Fruit fly (Drosophila melanogaster): Measurements from ENCODE around the gene Cht11.

Cht11 gene

DNA sequence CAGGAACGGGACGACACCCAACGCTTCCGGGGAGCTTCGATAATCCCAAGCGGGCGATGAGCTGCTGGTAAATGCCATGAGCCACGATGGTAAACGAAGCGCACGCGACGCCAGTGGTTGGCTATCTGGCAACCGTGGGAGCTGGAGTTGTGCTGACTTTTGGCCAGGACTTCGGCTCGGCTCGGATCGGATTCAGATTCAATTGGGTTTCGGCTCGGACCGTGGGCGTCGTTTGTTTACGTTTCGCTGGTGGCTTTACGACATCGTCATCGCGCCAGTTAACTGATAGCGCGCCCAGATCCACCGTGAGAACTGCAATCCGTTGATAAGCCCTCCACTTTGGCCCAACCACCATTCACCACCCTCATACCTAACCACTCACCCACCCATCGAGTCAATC, 16.7 kb downstream of the Cht11 start, which contains the start of gene mAChR-C:
Gene mAChR-C (minus strand): TSS at position 101 of the 400 bp plus-strand sequence.
- TF ChIP-seq bab1 (GFP tag; optimal IDR thresholded peaks at IDR 0.05) (no peak), Clk (GFP tag; optimal IDR thresholded peaks at IDR 0.05) (no peak), pad (GFP tag; optimal IDR thresholded peaks at IDR 0.05) (no peak), CG7101 (tag; optimal IDR thresholded peaks at IDR 0.05) (no peak), Mnt (GFP tag; optimal IDR thresholded peaks at IDR 0.05) (no peak), CG5204 (GFP tag; optimal IDR thresholded peaks at IDR 0.05) (no peak), CG7045 (GFP tag; optimal IDR thresholded peaks at IDR 0.05) (no peak)

dm6 chrX:6824203-6824602, 25.1 kb downstream of the Cht11 start, which contains the start of gene nonC:
Gene nonC (plus strand): TSS chrX:6824496.
- TF ChIP-seq CG1620 (GFP tag; optimal IDR thresholded peaks at IDR 0.05) = peak; percentile 6
- TF ChIP-seq bab1 (GFP tag; optimal IDR thresholded peaks at IDR 0.05) = peak; percentile 65
- no peak for TF ChIP-seq CG5204 (GFP tag; optimal IDR thresholded peaks at IDR 0.05)
- TF ChIP-seq ovo (GFP tag; optimal IDR thresholded peaks at IDR 0.05) = no peak
- TF ChIP-seq kay (GFP tag; ENCODE audit: borderline replicate concordance) = no peak
- TF ChIP-seq Mnt (GFP tag; optimal IDR thresholded peaks at IDR 0.05) = peak; percentile 21
- peak; percentile 24 for TF ChIP-seq pad (GFP tag; optimal IDR thresholded peaks at IDR 0.05)

DNA sequence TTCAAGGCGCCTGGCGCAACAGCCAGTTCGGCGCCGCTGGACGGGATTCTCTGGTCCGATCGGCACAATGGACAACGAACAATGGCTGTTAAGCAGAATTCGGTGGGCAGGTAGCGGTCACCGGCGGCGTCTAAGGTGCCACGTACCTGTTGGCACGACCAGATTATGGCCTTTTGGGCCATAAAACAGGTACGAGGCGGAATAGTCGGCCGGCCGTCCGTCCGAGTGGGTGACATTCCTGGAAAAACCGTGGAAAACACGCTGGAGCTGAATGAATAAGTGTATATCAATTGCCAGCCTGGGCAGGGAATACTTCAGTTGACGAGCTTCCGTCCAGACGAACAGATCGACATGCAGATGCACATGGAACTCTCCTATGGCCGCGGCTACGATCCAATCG, 26.4 kb downstream of the Cht11 start, which contains the start of gene Atx-1:
Gene Atx-1 (plus strand): TSS at position 301 of the 400 bp plus-strand sequence.
- TF ChIP-seq CG5204 (GFP tag; optimal IDR thresholded peaks at IDR 0.05) (no peak), cnc (optimal IDR thresholded peaks at IDR 0.05) (no peak), Hr96 (GFP tag; optimal IDR thresholded peaks at IDR 0.05) (no peak), Mnt (GFP tag; optimal IDR thresholded peaks at IDR 0.05) (no peak)

dm6 chrX:6820703-6821102, 28.6 kb downstream of the Cht11 start, which contains the start of the genes Nf-YC and xit:
Gene Nf-YC (minus strand): TSS chrX:6820919.
Gene xit (plus strand): TSS chrX:6821016.
- TF ChIP-seq CG1620 (GFP tag; optimal IDR thresholded peaks at IDR 0.05) = no peak
- no peak for TF ChIP-seq CG5204 (GFP tag; optimal IDR thresholded peaks at IDR 0.05)
- no peak for TF ChIP-seq kay (GFP tag; ENCODE audit: borderline replicate concordance)
- no peak for TF ChIP-seq cnc (optimal IDR thresholded peaks at IDR 0.05)
- TF ChIP-seq Clk (GFP tag; optimal IDR thresholded peaks at IDR 0.05) = no peak
- TF ChIP-seq CG12768 (GFP tag; optimal IDR thresholded peaks at IDR 0.05) = no peak
- TF ChIP-seq ovo (GFP tag; optimal IDR thresholded peaks at IDR 0.05) = no peak
- peak; percentile 59 for TF ChIP-seq bab1 (GFP tag; optimal IDR thresholded peaks at IDR 0.05)
- TF ChIP-seq Hr96 (GFP tag; optimal IDR thresholded peaks at IDR 0.05) = no peak
- peak; percentile 66 for TF ChIP-seq Mnt (GFP tag; optimal IDR thresholded peaks at IDR 0.05)
- TF ChIP-seq cic (GFP tag; optimal IDR thresholded peaks at IDR 0.05) = peak; percentile 9
- TF ChIP-seq CG7101 (tag; optimal IDR thresholded peaks at IDR 0.05) = peak; percentile 12
- peak; percentile 9 for TF ChIP-seq tj (GFP tag; optimal IDR thresholded peaks at IDR 0.05)
- no peak for TF ChIP-seq Crg-1 (GFP tag; optimal IDR thresholded peaks at IDR 0.05)
- TF ChIP-seq CG11617 (GFP tag; optimal IDR thresholded peaks at IDR 0.05) = no peak
- no peak for TF ChIP-seq pad (GFP tag; optimal IDR thresholded peaks at IDR 0.05)
- no peak for TF ChIP-seq CG7045 (GFP tag; optimal IDR thresholded peaks at IDR 0.05)
- no peak for TF ChIP-seq CG14711 (tag; optimal IDR thresholded peaks at IDR 0.05)
- TF ChIP-seq CG33017 (tag; optimal IDR thresholded peaks at IDR 0.05) = no peak
- TF ChIP-seq toe (GFP tag; optimal IDR thresholded peaks at IDR 0.05) = no peak

DNA sequence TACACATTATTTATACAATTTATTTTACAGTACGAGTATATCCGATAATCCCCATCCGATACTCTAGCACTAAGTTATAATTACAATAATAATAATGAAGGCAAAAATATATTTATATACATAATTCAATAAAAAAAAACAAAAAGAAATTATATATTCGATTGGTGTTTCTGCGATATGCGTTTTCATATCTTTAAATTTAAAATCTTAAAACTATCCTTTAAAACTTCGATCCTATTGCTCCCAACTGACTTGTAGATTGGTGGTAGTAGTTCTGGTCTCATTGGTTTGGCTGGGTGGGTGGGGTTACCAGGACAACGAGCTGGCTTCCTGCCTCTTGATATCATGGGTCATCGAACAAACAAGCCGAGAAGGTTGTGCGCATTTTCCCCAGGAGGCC, 35.6 kb downstream of the Cht11 start, which contains the start of gene iav:
Gene iav (plus strand): TSS at position 301 of the 400 bp plus-strand sequence.
- TF ChIP-seq CG33017 (tag; optimal IDR thresholded peaks at IDR 0.05) (no peak), CG11617 (GFP tag; optimal IDR thresholded peaks at IDR 0.05) (no peak)

- TF ChIP-seq Mnt (GFP tag; optimal IDR thresholded peaks at IDR 0.05) = no peak
- TF ChIP-seq CG7045 (GFP tag; optimal IDR thresholded peaks at IDR 0.05) = no peak
- no peak for TF ChIP-seq ovo (GFP tag; optimal IDR thresholded peaks at IDR 0.05)
- TF ChIP-seq Clk (GFP tag; optimal IDR thresholded peaks at IDR 0.05) = no peak
- TF ChIP-seq tj (GFP tag; optimal IDR thresholded peaks at IDR 0.05) = no peak
Measured at dm6 chrX:6805404-6805803, 43.9 kb downstream of the Cht11 start.

DNA sequence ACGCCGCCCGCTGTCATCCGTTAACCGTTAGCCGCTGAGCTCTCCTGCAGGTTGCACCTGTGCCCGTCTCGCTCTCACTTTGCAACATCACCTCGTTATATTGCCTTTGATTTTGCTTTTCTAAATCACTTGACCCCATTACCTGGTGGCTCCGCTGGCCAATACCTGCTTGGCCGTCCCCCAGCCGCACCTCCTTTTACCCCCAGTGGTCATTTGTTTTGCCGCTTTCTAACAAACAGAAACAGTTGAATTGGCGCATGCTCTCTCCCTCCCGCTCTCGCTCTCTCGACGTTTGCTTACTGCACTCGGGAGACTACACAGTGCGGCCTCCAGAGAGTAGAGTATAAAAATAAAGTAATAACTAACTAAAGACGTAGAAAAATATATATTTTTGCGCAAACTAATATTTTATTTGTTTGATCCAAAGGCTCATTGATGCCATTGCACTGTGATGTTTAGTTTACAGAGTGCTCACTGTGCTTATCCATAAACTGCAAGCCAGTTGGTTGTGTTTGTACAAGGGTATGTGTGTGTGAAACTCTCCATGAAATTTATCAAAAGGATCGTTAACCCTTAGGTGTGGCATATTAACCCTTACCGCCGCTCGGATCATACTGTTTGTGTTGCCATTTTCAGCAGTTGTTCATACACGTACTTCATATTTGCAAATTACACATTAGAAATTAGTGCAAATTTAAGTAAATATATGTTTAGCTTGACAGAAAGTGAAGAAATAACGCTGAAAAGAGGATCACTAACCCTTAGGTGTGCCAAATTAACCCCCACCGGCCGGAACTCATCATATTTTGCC, 44.6 kb downstream of the Cht11 start:
- peak; percentile 72 for TF ChIP-seq CG5204 (GFP tag; optimal IDR thresholded peaks at IDR 0.05)
- peak; percentile 90 for TF ChIP-seq CG33017 (tag; optimal IDR thresholded peaks at IDR 0.05)
- peak; percentile 80 for TF ChIP-seq Crg-1 (GFP tag; optimal IDR thresholded peaks at IDR 0.05)
- TF ChIP-seq toe (GFP tag; optimal IDR thresholded peaks at IDR 0.05) = peak; percentile 64
- TF ChIP-seq CG14711 (tag; optimal IDR thresholded peaks at IDR 0.05) = peak; percentile 81
- TF ChIP-seq ovo (GFP tag; optimal IDR thresholded peaks at IDR 0.05) = peak; percentile 80
- no peak for TF ChIP-seq cnc (optimal IDR thresholded peaks at IDR 0.05)
- no peak for TF ChIP-seq kay (GFP tag; ENCODE audit: borderline replicate concordance)
- TF ChIP-seq bab1 (GFP tag; optimal IDR thresholded peaks at IDR 0.05) = peak; percentile 89
- peak; percentile 3 for TF ChIP-seq cic (GFP tag; optimal IDR thresholded peaks at IDR 0.05)
- TF ChIP-seq Mnt (GFP tag; optimal IDR thresholded peaks at IDR 0.05) = peak; percentile 71
- peak; percentile 42 for TF ChIP-seq Clk (GFP tag; optimal IDR thresholded peaks at IDR 0.05)
- peak; percentile 84 for TF ChIP-seq pad (GFP tag; optimal IDR thresholded peaks at IDR 0.05)
- TF ChIP-seq CG12768 (GFP tag; optimal IDR thresholded peaks at IDR 0.05) = peak; percentile 64
- peak; percentile 42 for TF ChIP-seq CG7045 (GFP tag; optimal IDR thresholded peaks at IDR 0.05)
- TF ChIP-seq Hr96 (GFP tag; optimal IDR thresholded peaks at IDR 0.05) = peak; percentile 66
- TF ChIP-seq tj (GFP tag; optimal IDR thresholded peaks at IDR 0.05) = peak; percentile 38
- TF ChIP-seq CG7101 (tag; optimal IDR thresholded peaks at IDR 0.05) = peak; percentile 93
- TF ChIP-seq CG1620 (GFP tag; optimal IDR thresholded peaks at IDR 0.05) = no peak
- TF ChIP-seq CG11617 (GFP tag; optimal IDR thresholded peaks at IDR 0.05) = peak; percentile 71

Data from whole organism, adult.